Fruit fly (Drosophila melanogaster) whole organism, embryonic: ENCODE data around the gene CG4133.
A peak's percentile ranks its signal among the peaks of the same experiment; 100 is the strongest.

Experiments used
- Bdp1 ChIP-seq: fragments of 200-800 bp; sonication (Bioruptor generic); optimal IDR thresholded peaks from 3 replicates; lab custom pipeline; 2016; ENCODE audit warnings: missing biosample characterization, missing genetic modification characterization
- CG10431 ChIP-seq: fragments of 200-800 bp; sonication (Bioruptor generic); optimal IDR thresholded peaks from 3 replicates; lab custom pipeline; 2018; ENCODE audit warnings: missing biosample characterization, mild to moderate bottlenecking, missing genetic modification characterization
- CG10543 ChIP-seq: fragments of 200-800 bp; sonication (Bioruptor generic); optimal IDR thresholded peaks from 3 replicates; lab custom pipeline; 2017; ENCODE audit warnings: missing biosample characterization, mild to moderate bottlenecking, missing genetic modification characterization, moderate library complexity
- CG10979 ChIP-seq: fragments of 200-800 bp; sonication (Bioruptor generic); optimal IDR thresholded peaks from 2 replicates; lab custom pipeline; 2018; ENCODE audit warnings: missing biosample characterization, mild to moderate bottlenecking, missing genetic modification characterization, moderate library complexity
- CG12219 ChIP-seq: fragments of 200-800 bp; sonication (Bioruptor generic); optimal IDR thresholded peaks from 3 replicates; lab custom pipeline; 2018; ENCODE audit warnings: missing biosample characterization, mild to moderate bottlenecking, missing genetic modification characterization
- CG13287 ChIP-seq: fragments of 200-800 bp; sonication (Bioruptor generic); IDR thresholded peaks from 2 replicates; pipeline ENCODE4 v1.3.6; 2022; ENCODE audit warnings: missing biosample characterization, missing genetic modification characterization; ENCODE audit not compliant: partially characterized antibody
- CG13296 ChIP-seq: fragments of 200-800 bp; sonication (Bioruptor generic); optimal IDR thresholded peaks from 3 replicates; lab custom pipeline; 2018; ENCODE audit warnings: missing biosample characterization, mild to moderate bottlenecking, missing genetic modification characterization
- CG15479 ChIP-seq: fragments of 200-800 bp; sonication (Bioruptor generic); optimal IDR thresholded peaks from 3 replicates; lab custom pipeline; 2019; ENCODE audit warnings: missing biosample characterization, mild to moderate bottlenecking, missing genetic modification characterization, moderate library complexity
- CG1603 ChIP-seq: fragments of 200-800 bp; sonication (Bioruptor generic); optimal IDR thresholded peaks from 2 replicates; lab custom pipeline; 2019; ENCODE audit warnings: missing biosample characterization, mild to moderate bottlenecking, missing genetic modification characterization, moderate library complexity
- CG16863 ChIP-seq: fragments of 200-800 bp; sonication (Bioruptor generic); optimal IDR thresholded peaks from 3 replicates; lab custom pipeline; 2016; ENCODE audit warnings: missing biosample characterization, missing genetic modification characterization
- CG17612 ChIP-seq: fragments of 200-800 bp; sonication (Bioruptor generic); IDR thresholded peaks from 2 replicates; pipeline ENCODE4 v1.3.6; 2022; ENCODE audit warnings: missing biosample characterization, missing genetic modification characterization
- CG17912 ChIP-seq: fragments of 200-800 bp; sonication (Bioruptor generic); optimal IDR thresholded peaks from 2 replicates; lab custom pipeline; 2018; ENCODE audit warnings: missing biosample characterization, mild to moderate bottlenecking, missing genetic modification characterization
- CG18619 ChIP-seq: fragments of 200-800 bp; sonication (Bioruptor generic); optimal IDR thresholded peaks from 3 replicates; lab custom pipeline; 2017; ENCODE audit warnings: missing biosample characterization, mild to moderate bottlenecking, missing genetic modification characterization
- CG2202 ChIP-seq: fragments of 200-800 bp; sonication (Bioruptor generic); optimal IDR thresholded peaks from 2 replicates; lab custom pipeline; 2018; ENCODE audit warnings: missing biosample characterization, mild to moderate bottlenecking, missing genetic modification characterization
- CG32767 ChIP-seq: fragments of 200-800 bp; sonication (Bioruptor generic); IDR thresholded peaks from 2 replicates; pipeline ENCODE4 v1.3.6; 2022; ENCODE audit warnings: missing biosample characterization, missing genetic modification characterization
- CG4820 ChIP-seq: fragments of 200-800 bp; sonication (Bioruptor generic); optimal IDR thresholded peaks from 3 replicates; lab custom pipeline; 2016; ENCODE audit warnings: missing biosample characterization, missing genetic modification characterization
- CG7987 ChIP-seq: fragments of 200-800 bp; sonication (Bioruptor generic); optimal IDR thresholded peaks from 2 replicates; lab custom pipeline; 2018; ENCODE audit warnings: missing biosample characterization, mild to moderate bottlenecking, missing genetic modification characterization, moderate library complexity
- CG8359 ChIP-seq: fragments of 200-800 bp; sonication (Bioruptor generic); optimal IDR thresholded peaks from 2 replicates; lab custom pipeline; 2017; ENCODE audit warnings: missing biosample characterization, mild to moderate bottlenecking, missing genetic modification characterization, borderline replicate concordance
- CG9609 ChIP-seq: fragments of 200-800 bp; sonication (Bioruptor generic); optimal IDR thresholded peaks from 3 replicates; lab custom pipeline; 2016; ENCODE audit warnings: missing biosample characterization, missing genetic modification characterization
- Dip3 ChIP-seq: fragments of 200-800 bp; sonication (Bioruptor generic); optimal IDR thresholded peaks from 3 replicates; lab custom pipeline; 2016; ENCODE audit warnings: missing biosample characterization, missing genetic modification characterization
- Fer1 ChIP-seq: fragments of 200-800 bp; sonication (Bioruptor generic); optimal IDR thresholded peaks from 2 replicates; lab custom pipeline; 2017; ENCODE audit warnings: missing biosample characterization, mild to moderate bottlenecking, missing genetic modification characterization
- Fer2 ChIP-seq: fragments of 200-800 bp; sonication (Bioruptor generic); optimal IDR thresholded peaks from 2 replicates; lab custom pipeline; 2018; ENCODE audit warnings: missing biosample characterization, mild to moderate bottlenecking, missing genetic modification characterization, moderate library complexity
- H2.0 ChIP-seq: fragments of 200-800 bp; sonication (Bioruptor generic); IDR thresholded peaks from 2 replicates; pipeline ENCODE4 v1.3.6; 2022; ENCODE audit warnings: missing biosample characterization, missing genetic modification characterization
- HLHmδ ChIP-seq: fragments of 200-800 bp; sonication (Bioruptor generic); optimal IDR thresholded peaks from 2 replicates; lab custom pipeline; 2018; ENCODE audit warnings: missing biosample characterization, mild to moderate bottlenecking, missing genetic modification characterization, moderate library complexity
- Hand ChIP-seq: fragments of 200-800 bp; sonication (Bioruptor generic); optimal IDR thresholded peaks from 2 replicates; lab custom pipeline; 2017; ENCODE audit warnings: mild to moderate bottlenecking, missing biosample characterization, missing genetic modification reagents, missing genetic modification characterization
- HmgD ChIP-seq: fragments of 200-800 bp; sonication (Bioruptor generic); optimal IDR thresholded peaks from 3 replicates; lab custom pipeline; 2016; ENCODE audit warnings: missing biosample characterization, missing genetic modification characterization
- Hr39 ChIP-seq: fragments of >200 bp; optimal IDR thresholded peaks from 2 replicates; lab custom pipeline; 2017
- Med ChIP-seq: fragments of 200-800 bp; sonication (Bioruptor generic); peaks from one replicate; lab custom pipeline; 2016; ENCODE audit warnings: missing biosample characterization, missing genetic modification characterization, mild to moderate bottlenecking, inconsistent platforms, moderate library complexity
- Meics ChIP-seq: fragments of 200-800 bp; sonication (Bioruptor generic); optimal IDR thresholded peaks from 2 replicates; lab custom pipeline; 2017; ENCODE audit warnings: missing biosample characterization, mild to moderate bottlenecking, missing genetic modification characterization
- Sin3A ChIP-seq: fragments of >200 bp; optimal IDR thresholded peaks from 2 replicates; lab custom pipeline; 2018
- Stat92E ChIP-seq, 3 experiments: fragments of >200 bp in 2 of 3; fragments of 200-800 bp in 1 of 3; sonication (Bioruptor generic) in 1 of 3; optimal IDR thresholded peaks; 2 replicates each; lab custom pipeline; 2017 to 2019; ENCODE audit warnings: missing biosample characterization in 3 of 3, missing genetic modification characterization in 3 of 3, mild to moderate bottlenecking in 1 of 3, moderate library complexity in 1 of 3
- Taf1 ChIP-seq: fragments of 200-800 bp; sonication (Bioruptor generic); IDR thresholded peaks from 2 replicates; pipeline ENCODE4 v1.3.6; 2022; ENCODE audit warnings: missing biosample characterization, missing genetic modification characterization
- abd-A ChIP-seq: fragments of 200-800 bp; sonication (Bioruptor generic); optimal IDR thresholded peaks from 3 replicates; lab custom pipeline; 2019; ENCODE audit warnings: missing biosample characterization, mild to moderate bottlenecking, missing genetic modification characterization, moderate library complexity
- ap ChIP-seq: fragments of 200-800 bp; sonication (Bioruptor generic); IDR thresholded peaks from 2 replicates; pipeline ENCODE4 v1.3.6; 2022; ENCODE audit warnings: missing biosample characterization, missing genetic modification characterization
- chif ChIP-seq, 2 experiments: fragments of 200-800 bp; sonication (Bioruptor generic); optimal IDR thresholded peaks; 3 replicates each; lab custom pipeline; 2016; ENCODE audit warnings: missing biosample characterization in 2 of 2, missing genetic modification characterization in 2 of 2
- crol ChIP-seq: fragments of 200-800 bp; sonication (Bioruptor generic); IDR thresholded peaks from 2 replicates; pipeline ENCODE4 v1.3.6; 2022; ENCODE audit warnings: missing biosample characterization, missing genetic modification characterization
- dati ChIP-seq: fragments of 200-800 bp; sonication (Bioruptor generic); IDR thresholded peaks from 2 replicates; pipeline ENCODE4 v1.3.6; 2022; ENCODE audit warnings: missing biosample characterization, missing genetic modification characterization
- dimm ChIP-seq: fragments of 200-800 bp; sonication (Bioruptor generic); IDR thresholded peaks from 2 replicates; pipeline ENCODE4 v1.3.6; 2022; ENCODE audit warnings: missing biosample characterization, missing genetic modification characterization
- disco-r ChIP-seq: fragments of 200-800 bp; sonication (Bioruptor generic); optimal IDR thresholded peaks from 2 replicates; lab custom pipeline; 2016; ENCODE audit warnings: missing biosample characterization, missing genetic modification characterization
- ems ChIP-seq: fragments of 200-800 bp; sonication (Bioruptor generic); optimal IDR thresholded peaks from 3 replicates; lab custom pipeline; 2016; ENCODE audit warnings: missing biosample characterization, missing genetic modification characterization
- gcm2 ChIP-seq: fragments of 200-800 bp; sonication (Bioruptor generic); optimal IDR thresholded peaks from 2 replicates; lab custom pipeline; 2016; ENCODE audit warnings: missing biosample characterization, missing genetic modification characterization
- jumu ChIP-seq: fragments of 200-800 bp; sonication (Bioruptor generic); optimal IDR thresholded peaks from 3 replicates; lab custom pipeline; 2016; ENCODE audit warnings: missing biosample characterization, missing genetic modification characterization
- kay ChIP-seq: fragments of 200-800 bp; sonication (Bioruptor generic); optimal IDR thresholded peaks from 2 replicates; lab custom pipeline; 2016; ENCODE audit warnings: missing biosample characterization, missing genetic modification characterization
- lilli ChIP-seq: fragments of 200-800 bp; sonication (Bioruptor generic); optimal IDR thresholded peaks from 3 replicates; lab custom pipeline; 2016; ENCODE audit warnings: missing biosample characterization, missing genetic modification characterization
- peb ChIP-seq: fragments of 200-800 bp; sonication (Bioruptor generic); IDR thresholded peaks from 2 replicates; pipeline ENCODE4 v1.3.6; 2022; ENCODE audit warnings: missing biosample characterization, missing genetic modification characterization
- pzg ChIP-seq: fragments of 200-800 bp; sonication (Bioruptor generic); optimal IDR thresholded peaks from 3 replicates; lab custom pipeline; 2018; ENCODE audit warnings: missing biosample characterization, mild to moderate bottlenecking, missing genetic modification characterization, moderate library complexity
- slbo ChIP-seq: fragments of 200-800 bp; sonication (Bioruptor generic); IDR thresholded peaks from 2 replicates; pipeline ENCODE4 v1.3.6; 2022; ENCODE audit warnings: missing biosample characterization, missing genetic modification characterization
- tgo ChIP-seq: fragments of 200-800 bp; sonication (Bioruptor generic); IDR thresholded peaks from 3 replicates; pipeline ENCODE4 v1.3.6; 2022; ENCODE audit warnings: missing biosample characterization, missing genetic modification characterization
- vnd ChIP-seq: fragments of 200-800 bp; sonication (Bioruptor generic); IDR thresholded peaks from 3 replicates; pipeline ENCODE4 v1.3.6; 2022; ENCODE audit warnings: missing biosample characterization, missing genetic modification characterization; ENCODE audit not compliant: partially characterized antibody
- z ChIP-seq: fragments of 200-800 bp; sonication (Bioruptor generic); IDR thresholded peaks from 3 replicates; pipeline ENCODE4 v1.3.6; 2022; ENCODE audit warnings: missing biosample characterization, missing genetic modification characterization

CG4133 gene

dm6 chr2L:430820-431628 is 24.3 kb upstream of the CG4133 start, which contains the start of gene ex (continued):
- TF ChIP-seq CG4820 = no peak
- TF ChIP-seq CG15479 (GFP tag; lab: Kevin White, UChicago) = no peak
- TF ChIP-seq jumu (GFP tag; lab: Kevin White, UChicago) = no peak
- no peak for TF ChIP-seq dimm (GFP tag; lab: Robert Waterston, UW)
- peak; percentile 89 for TF ChIP-seq CG13296
- no peak for TF ChIP-seq peb
- no peak for TF ChIP-seq CG10979 (tag; lab: Kevin White, UChicago)
- TF ChIP-seq z (GFP tag; lab: Robert Waterston, UW) = 0 out of 3 replicates have a peak, but pooled peaks have one; percentile 45
- no peak for TF ChIP-seq Sin3A (lab: Kevin White, UChicago)
- TF ChIP-seq gcm2 (GFP tag; lab: Kevin White, UChicago) = no peak
- TF ChIP-seq Fer2 = peak; percentile 48
- peak; percentile 24; the same call in 1 of the 2 replicates for TF ChIP-seq CG13287 (GFP tag; lab: Robert Waterston, UW)
- no peak for TF ChIP-seq CG9609 (GFP tag; lab: Kevin White, UChicago)
- TF ChIP-seq CG17612 = no peak
- peak; percentile 81 for TF ChIP-seq CG12219 (GFP tag; lab: Kevin White, UChicago)
- peak; percentile 71 for TF ChIP-seq CG17912 (GFP tag; lab: Kevin White, UChicago)
- no peak for TF ChIP-seq slbo (GFP tag; lab: Robert Waterston, UW)
- no peak for TF ChIP-seq tgo (GFP tag; lab: Robert Waterston, UW)
- TF ChIP-seq Hr39 (lab: Kevin White, UChicago) = no peak
- peak; percentile 44 for TF ChIP-seq CG8359 (GFP tag; lab: Kevin White, UChicago)
- no peak for TF ChIP-seq H2.0 (GFP tag; lab: Robert Waterston, UW)
- TF ChIP-seq chif (GFP tag; optimal IDR thresholded peaks at IDR 0.05; lab: Kevin White, UChicago) = peak in 1 of 2 experiments; percentile 37
- no peak for TF ChIP-seq HLHmδ (GFP tag; lab: Kevin White, UChicago)
- TF ChIP-seq ap (GFP tag; lab: Robert Waterston, UW) = no peak
- TF ChIP-seq Med (GFP tag; lab: Kevin White, UChicago) = peak; percentile 91
- TF ChIP-seq CG7987 (GFP tag; lab: Kevin White, UChicago) = peak; percentile 92
- peak; percentile 15 for TF ChIP-seq lilli
- peak; percentile 68 for TF ChIP-seq CG18619
- TF ChIP-seq CG2202 = peak; percentile 70
- TF ChIP-seq Bdp1 = no peak
- TF ChIP-seq dati (GFP tag; lab: Robert Waterston, UW) = no peak
- no peak for TF ChIP-seq Dip3 (GFP tag; lab: Kevin White, UChicago)
- no peak for TF ChIP-seq Taf1 (GFP tag; lab: Robert Waterston, UW)
- TF ChIP-seq abd-A (tag; lab: Kevin White, UChicago) = peak; percentile 60
- peak; percentile 7 for TF ChIP-seq kay
- TF ChIP-seq CG32767 (GFP tag; lab: Robert Waterston, UW) = peak; percentile 45; the same call in 1 of the 2 replicates
- TF ChIP-seq CG10543 (GFP tag; lab: Kevin White, UChicago) = peak; percentile 74
- no peak for TF ChIP-seq pzg (GFP tag; lab: Kevin White, UChicago)
- peak; percentile 82 for TF ChIP-seq Fer1 (GFP tag; lab: Kevin White, UChicago)
- peak; percentile 22 for TF ChIP-seq CG1603 (tag; lab: Kevin White, UChicago)
- no peak for TF ChIP-seq Hand (GFP tag; lab: Kevin White, UChicago)
- TF ChIP-seq Meics = peak; percentile 72
- TF ChIP-seq crol (GFP tag; lab: Robert Waterston, UW) = 0 out of 2 replicates have a peak, but pooled peaks have one; percentile 21
- no peak for TF ChIP-seq ems (GFP tag; lab: Kevin White, UChicago)
- TF ChIP-seq CG16863 (GFP tag; lab: Kevin White, UChicago) = peak; percentile 15
- TF ChIP-seq Stat92E (GFP tag; optimal IDR thresholded peaks at IDR 0.05; lab: Kevin White, UChicago) = peak in 1 of 3 experiments; percentile 10
- no peak for TF ChIP-seq disco-r
- peak; percentile 22 for TF ChIP-seq HmgD (GFP tag; lab: Kevin White, UChicago)
- peak; percentile 66 for TF ChIP-seq CG10431 (GFP tag; lab: Kevin White, UChicago)
- no peak for TF ChIP-seq vnd
